Fruit fly (Drosophila melanogaster) whole organism, embryonic: ENCODE results near the gene CG34268.

Source experiments
- CG10543 ChIP-seq: fragments of 200-800 bp; sonication (Bioruptor generic); optimal IDR thresholded peaks from 3 replicates; lab custom pipeline; 2017; ENCODE audit warnings: missing biosample characterization, mild to moderate bottlenecking, missing genetic modification characterization, moderate library complexity
- CG15269 ChIP-seq: fragments of 200-800 bp; sonication (Bioruptor generic); optimal IDR thresholded peaks from 2 replicates; lab custom pipeline; 2018; ENCODE audit warnings: missing biosample characterization, mild to moderate bottlenecking, missing genetic modification characterization, moderate library complexity
- CG16813 ChIP-seq: fragments of 200-800 bp; sonication (Bioruptor generic); IDR thresholded peaks from 3 replicates; pipeline ENCODE4 v1.3.6; 2022; ENCODE audit warnings: missing biosample characterization, missing genetic modification characterization; ENCODE audit not compliant: partially characterized antibody
- CG34376 ChIP-seq: fragments of 200-800 bp; sonication (Bioruptor generic); optimal IDR thresholded peaks from 2 replicates; lab custom pipeline; 2018; ENCODE audit warnings: missing biosample characterization, mild to moderate bottlenecking, missing genetic modification characterization
- CG7357 ChIP-seq: fragments of 200-800 bp; sonication (Bioruptor generic); IDR thresholded peaks from 3 replicates; pipeline ENCODE4 v1.3.6; 2022; ENCODE audit warnings: missing biosample characterization, missing genetic modification characterization
- crol ChIP-seq: fragments of 200-800 bp; sonication (Bioruptor generic); IDR thresholded peaks from 2 replicates; pipeline ENCODE4 v1.3.6; 2022; ENCODE audit warnings: missing biosample characterization, missing genetic modification characterization
- ind ChIP-seq: fragments of 200-800 bp; sonication (Bioruptor generic); optimal IDR thresholded peaks from 3 replicates; lab custom pipeline; 2016; ENCODE audit warnings: missing biosample characterization, missing genetic modification characterization
- nerfin-2 ChIP-seq: fragments of 200-800 bp; sonication (Bioruptor generic); IDR thresholded peaks from 2 replicates; pipeline ENCODE4 v1.3.6; 2022; ENCODE audit warnings: missing biosample characterization, missing genetic modification characterization; ENCODE audit not compliant: partially characterized antibody
- tgo ChIP-seq: fragments of 200-800 bp; sonication (Bioruptor generic); IDR thresholded peaks from 3 replicates; pipeline ENCODE4 v1.3.6; 2022; ENCODE audit warnings: missing biosample characterization, missing genetic modification characterization
- unpg ChIP-seq: fragments of 200-800 bp; sonication (Bioruptor generic); optimal IDR thresholded peaks from 3 replicates; lab custom pipeline; 2018; ENCODE audit warnings: missing biosample characterization, mild to moderate bottlenecking, missing genetic modification characterization, moderate library complexity

dm6 chr3L:550082-550827 is 49.5 kb downstream of the CG34268 start:
- TF ChIP-seq CG34376 (GFP tag; lab: Kevin White, UChicago) = no peak
- TF ChIP-seq tgo (GFP tag; lab: Robert Waterston, UW) = no peak
- TF ChIP-seq crol (GFP tag; lab: Robert Waterston, UW) = peak; percentile 57
- TF ChIP-seq CG16813 (GFP tag; lab: Robert Waterston, UW) = no peak
- no peak for TF ChIP-seq CG10543 (GFP tag; lab: Kevin White, UChicago)
- no peak for TF ChIP-seq ind
- TF ChIP-seq CG15269 (tag; lab: Kevin White, UChicago) = no peak
- no peak for TF ChIP-seq nerfin-2
- no peak for TF ChIP-seq CG7357 (GFP tag; lab: Robert Waterston, UW)
- no peak for TF ChIP-seq unpg
